Worm (Caenorhabditis elegans) whole organism, L2 larva: ENCODE measurements around the gene str-35.
"Not testable (repeated sequence)": the region's sequence is repeated elsewhere in the genome, so short reads cannot be mapped to it uniquely, and the experiment has no call there.

Experiments used
- C34F6.9 ChIP-seq: fragments of 150-350 bp; optimal IDR thresholded peaks from 2 replicates; lab custom pipeline; 2014; ENCODE audit warnings: missing biosample characterization, missing genetic modification characterization
- F13H6.1 ChIP-seq: sonication (generic microtip); optimal IDR thresholded peaks from 2 replicates; lab custom pipeline; 2016; ENCODE audit warnings: missing genetic modification characterization, missing compliant biosample characterization
- R02D3.7 ChIP-seq: fragments of 150-350 bp; optimal IDR thresholded peaks from 2 replicates; lab custom pipeline; 2014; ENCODE audit warnings: missing biosample characterization, missing genetic modification characterization
- ZK546.5 ChIP-seq: sonication (generic microtip); optimal IDR thresholded peaks from 2 replicates; lab custom pipeline; 2017; ENCODE audit warnings: missing biosample characterization, missing genetic modification characterization
- alr-1 ChIP-seq: fragments of 150-350 bp; optimal IDR thresholded peaks from 2 replicates; lab custom pipeline; 2014; ENCODE audit warnings: missing biosample characterization, missing genetic modification characterization
- ama-1 ChIP-seq: fragments of 150-350 bp; optimal IDR thresholded peaks from 2 replicates; lab custom pipeline; 2018; ENCODE audit warnings: inconsistent platforms
- blmp-1 ChIP-seq: sonication (generic microtip); optimal IDR thresholded peaks from 2 replicates; lab custom pipeline; 2017; ENCODE audit warnings: missing genetic modification characterization, mild to moderate bottlenecking, missing compliant biosample characterization, antibody characterized with exemption, moderate library complexity; ENCODE audit not compliant: insufficient read depth
- ceh-16 ChIP-seq: fragments of 150-350 bp; optimal IDR thresholded peaks from 2 replicates; lab custom pipeline; 2014; ENCODE audit warnings: missing biosample characterization, missing genetic modification characterization
- ceh-82 ChIP-seq: fragments of 150-350 bp; optimal IDR thresholded peaks from 2 replicates; lab custom pipeline; 2014; ENCODE audit warnings: missing biosample characterization, missing genetic modification characterization
- crh-2 ChIP-seq: sonication (generic microtip); optimal IDR thresholded peaks from 2 replicates; lab custom pipeline; 2017; ENCODE audit warnings: missing biosample characterization, missing genetic modification characterization
- dmd-4 ChIP-seq: sonication (generic microtip); optimal IDR thresholded peaks from 2 replicates; lab custom pipeline; 2017; ENCODE audit warnings: missing biosample characterization, missing genetic modification characterization
- egl-27 ChIP-seq: sonication (generic microtip); optimal IDR thresholded peaks from 3 replicates; lab custom pipeline; 2017; ENCODE audit warnings: missing biosample characterization, missing genetic modification reagents, missing genetic modification characterization
- elt-1 ChIP-seq: fragments of 150-350 bp; optimal IDR thresholded peaks from 2 replicates; lab custom pipeline; 2014; ENCODE audit warnings: missing biosample characterization, missing genetic modification characterization
- elt-3 ChIP-seq: sonication (generic microtip); optimal IDR thresholded peaks from 2 replicates; lab custom pipeline; 2017; ENCODE audit warnings: missing biosample characterization, missing genetic modification characterization
- fos-1 ChIP-seq: fragments of 150-350 bp; optimal IDR thresholded peaks from 2 replicates; lab custom pipeline; 2014; ENCODE audit warnings: missing biosample characterization, missing genetic modification characterization
- gmeb-1 ChIP-seq: fragments of 150-350 bp; optimal IDR thresholded peaks from 2 replicates; lab custom pipeline; 2014; ENCODE audit warnings: missing biosample characterization, missing genetic modification characterization
- lin-11 ChIP-seq: fragments of 150-350 bp; sonication (generic microtip); optimal IDR thresholded peaks from 2 replicates; lab custom pipeline; 2014; ENCODE audit warnings: missing biosample characterization, missing genetic modification characterization, inconsistent platforms, mixed read lengths
- lin-39 ChIP-seq: fragments of 150-350 bp; optimal IDR thresholded peaks from 2 replicates; lab custom pipeline; 2014; ENCODE audit warnings: missing biosample characterization, missing genetic modification reagents, missing genetic modification characterization
- mab-5 ChIP-seq: fragments of 150-350 bp; optimal IDR thresholded peaks from 2 replicates; lab custom pipeline; 2014; ENCODE audit warnings: missing biosample characterization, missing genetic modification characterization
- nhr-10 ChIP-seq: sonication (generic microtip); optimal IDR thresholded peaks from 2 replicates; lab custom pipeline; 2017; ENCODE audit warnings: missing biosample characterization, missing genetic modification characterization
- nhr-11 ChIP-seq: fragments of 150-350 bp; optimal IDR thresholded peaks from 2 replicates; lab custom pipeline; 2014; ENCODE audit warnings: missing biosample characterization, missing genetic modification characterization
- nhr-25 ChIP-seq: fragments of 150-350 bp; sonication (generic microtip); optimal IDR thresholded peaks from 3 replicates; lab custom pipeline; 2014; ENCODE audit warnings: missing biosample characterization, missing genetic modification characterization
- nhr-77 ChIP-seq: fragments of 150-350 bp; optimal IDR thresholded peaks from 2 replicates; lab custom pipeline; 2014; ENCODE audit warnings: missing biosample characterization, missing genetic modification characterization
- unc-55 ChIP-seq: fragments of 150-350 bp; sonication (generic microtip); optimal IDR thresholded peaks from 3 replicates; lab custom pipeline; 2014; ENCODE audit warnings: missing biosample characterization, missing genetic modification reagents, missing genetic modification characterization
- ztf-1 ChIP-seq: fragments of 200-800 bp; sonication (Bioruptor generic); conservative IDR thresholded peaks from 2 replicates; pipeline ENCODE4 v1.3.6; 2022; ENCODE audit warnings: missing genetic modification characterization, missing compliant biosample characterization
- ztf-11 ChIP-seq: sonication (generic microtip); optimal IDR thresholded peaks from 2 replicates; lab custom pipeline; 2017; ENCODE audit warnings: missing biosample characterization, missing genetic modification characterization
- ztf-4 ChIP-seq: fragments of 150-350 bp; optimal IDR thresholded peaks from 2 replicates; lab custom pipeline; 2014; ENCODE audit warnings: missing biosample characterization, missing genetic modification characterization

str-35 gene

DNA sequence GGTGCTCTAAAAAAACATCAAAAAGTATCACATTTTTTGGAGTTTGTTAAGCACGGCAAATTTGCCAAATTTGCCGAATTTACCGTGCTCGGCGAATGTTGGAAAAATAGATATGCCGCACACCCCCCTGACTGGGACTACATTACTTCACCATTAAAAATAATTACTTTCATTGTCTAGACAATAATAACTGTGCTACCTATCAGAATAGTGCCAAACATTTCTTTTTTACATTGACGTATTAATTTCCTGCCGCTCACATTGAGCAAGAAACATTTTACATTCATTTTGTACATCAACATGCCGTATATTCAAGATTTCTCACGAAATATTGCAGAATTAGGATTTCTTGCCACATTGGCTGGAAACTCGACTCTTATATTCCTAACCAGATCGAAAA is at the start of gene str-35:
str-35 (plus strand) TSS at position 301 of the 400 bp plus-strand sequence.
- TF ChIP-seq gmeb-1 (tag; lab: Kevin White, UChicago); elt-3 (tag; lab: Kevin White, UChicago); ztf-1: not testable (repeated sequence)

DNA sequence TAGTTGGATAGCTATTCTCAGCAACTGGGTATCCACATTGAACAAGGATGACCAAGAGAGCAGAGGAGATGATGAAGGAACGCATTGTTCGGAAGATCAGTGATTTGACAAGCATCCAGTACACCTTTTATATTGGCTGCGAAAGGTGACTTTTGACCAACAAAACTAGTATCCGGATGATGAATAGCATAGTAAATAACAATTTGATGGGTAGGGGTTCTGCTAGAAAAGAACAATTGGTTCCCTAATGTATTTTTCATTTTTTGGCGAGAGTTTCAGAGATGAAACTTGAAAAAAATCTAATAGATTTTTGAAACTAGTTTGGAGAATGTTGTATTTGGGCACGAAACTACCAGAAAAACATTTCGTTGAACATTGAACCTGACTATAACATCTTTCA is 46.4 kb upstream of the str-35 start, which contains the start of gene Y47D7A.11:
Y47D7A.11 (minus strand) TSS at position 101 of the 400 bp plus-strand sequence.
- TF ChIP-seq ceh-16 (no peak), F13H6.1 (tag; lab: Kevin White, UChicago) (no peak), mab-5 (tag; lab: Kevin White, UChicago) (no peak), C34F6.9 (tag; lab: Kevin White, UChicago) (no peak), ztf-4 (no peak), elt-1 (tag; lab: Kevin White, UChicago) (no peak)

DNA sequence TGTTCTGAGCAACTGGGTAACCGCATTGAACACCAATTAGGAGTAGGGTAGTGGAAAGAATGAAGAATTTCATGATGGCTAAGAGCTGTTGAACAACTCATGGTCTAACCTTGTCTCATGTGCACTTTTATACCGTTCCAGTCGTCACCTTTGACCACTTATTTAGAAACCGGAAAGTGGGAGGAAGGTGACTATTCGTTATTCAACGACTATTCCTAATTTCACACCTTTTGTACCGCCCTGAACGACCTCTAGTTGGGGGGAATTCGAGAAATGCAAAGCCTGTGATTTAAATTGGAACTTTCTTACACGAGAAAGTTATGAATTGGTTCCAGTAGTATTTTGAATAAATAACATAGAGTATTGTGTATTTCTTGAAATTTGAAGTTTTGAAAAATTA is 45.1 kb upstream of the str-35 start, which contains the start of gene Y47D7A.12:
Y47D7A.12 (minus strand) TSS at position 101 of the 400 bp plus-strand sequence.
- TF ChIP-seq ztf-11 (tag; lab: Kevin White, UChicago) (no peak), C34F6.9 (tag; lab: Kevin White, UChicago) (no peak), lin-39 (no peak), unc-55 (GFP tag; lab: Kevin White, UChicago) (no peak), nhr-10 (tag; lab: Kevin White, UChicago) (no peak), ZK546.5 (tag; lab: Kevin White, UChicago) (no peak), dmd-4 (tag; lab: Kevin White, UChicago) (no peak), blmp-1 (tag; lab: Kevin White, UChicago) (no peak), ama-1 (lab: Kevin White, UChicago) (no peak)

DNA sequence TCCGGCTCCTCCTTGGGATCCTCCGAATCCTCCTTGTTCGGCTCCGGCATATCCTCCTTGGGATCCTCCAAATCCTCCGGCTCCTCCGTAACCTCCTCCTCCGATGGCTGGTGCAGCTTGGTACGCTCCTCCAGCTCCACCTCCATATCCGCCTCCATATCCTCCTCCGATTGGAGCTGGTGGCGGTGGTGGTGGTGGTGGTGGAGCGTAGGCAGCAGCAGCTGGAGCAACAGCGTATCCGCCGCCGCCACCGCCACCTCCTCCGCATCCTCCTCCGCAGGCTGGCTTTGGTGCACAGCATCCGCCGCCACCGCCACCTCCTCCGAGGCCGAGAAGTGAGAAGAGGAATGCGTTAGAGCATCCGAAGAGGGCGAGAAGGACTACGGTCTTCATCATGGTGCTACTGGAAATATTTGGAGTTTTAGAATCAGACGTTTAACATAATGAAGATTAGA is 41.8 kb upstream of the str-35 start, which contains the start of gene Y47D7A.15:
Y47D7A.15 (minus strand) TSS at position 405 of the 455 bp plus-strand sequence.
- TF ChIP-seq blmp-1 (tag; lab: Kevin White, UChicago) (no peak), lin-11 (tag; lab: Kevin White, UChicago) (no peak), crh-2 (no peak), C34F6.9 (tag; lab: Kevin White, UChicago) (no peak), mab-5 (tag; lab: Kevin White, UChicago) (no peak)

DNA sequence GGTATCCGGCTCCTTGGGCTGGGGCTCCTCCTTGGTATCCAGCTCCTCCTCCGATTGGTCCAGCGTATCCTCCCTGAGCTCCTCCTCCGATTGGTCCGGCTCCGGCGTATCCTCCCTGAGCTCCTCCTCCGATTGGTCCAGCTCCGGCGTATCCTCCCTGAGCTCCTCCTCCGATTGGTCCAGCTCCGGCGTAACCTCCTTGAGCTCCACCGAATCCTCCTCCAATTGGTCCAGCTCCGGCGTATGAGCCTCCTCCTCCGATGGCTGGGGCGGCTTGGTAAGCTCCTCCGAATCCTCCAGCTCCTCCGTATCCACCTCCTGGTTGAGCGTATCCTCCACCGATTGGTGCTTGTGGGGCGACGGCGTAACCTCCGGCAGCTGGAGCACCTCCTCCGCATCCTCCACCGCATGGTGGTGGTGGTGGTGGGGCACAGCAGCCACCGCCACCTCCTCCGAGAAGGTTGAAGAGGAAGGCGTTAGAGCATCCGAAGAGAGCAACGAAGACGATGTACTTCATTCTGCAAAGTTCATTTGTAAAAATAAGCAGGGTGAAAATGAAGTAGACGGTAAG is 39.1 kb upstream of the str-35 start, which contains the start of gene Y47D7A.13:
Y47D7A.13 (minus strand) TSS at position 517 of the 571 bp plus-strand sequence.
- TF ChIP-seq dmd-4 (tag; lab: Kevin White, UChicago) (no peak), alr-1 (no peak), ceh-16 (no peak), nhr-11 (tag; lab: Kevin White, UChicago) (no peak), R02D3.7 (tag; lab: Kevin White, UChicago) (no peak), nhr-77 (tag; lab: Kevin White, UChicago) (no peak), ZK546.5 (tag; lab: Kevin White, UChicago) (no peak), lin-11 (tag; lab: Kevin White, UChicago) (no peak)

DNA sequence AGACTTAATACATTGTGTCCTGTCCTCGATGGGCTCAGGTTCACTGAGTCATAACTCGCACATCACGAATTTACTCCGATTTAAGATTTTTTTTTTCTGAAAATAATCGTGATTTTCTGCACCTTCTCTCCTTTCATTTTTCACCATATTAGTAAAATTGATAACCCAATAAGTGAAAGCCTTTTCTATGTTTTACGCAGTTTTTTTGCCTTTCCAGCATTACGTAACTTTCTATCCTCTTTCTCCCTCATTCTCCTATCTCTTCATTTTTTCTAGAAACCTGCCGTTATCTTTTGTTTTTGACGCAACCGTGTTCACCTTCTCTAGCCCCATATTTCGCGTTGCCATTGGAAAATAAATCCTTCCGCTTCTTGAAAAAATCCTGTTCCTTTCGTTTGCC is 37.4 kb upstream of the str-35 start:
- TF ChIP-seq egl-27 (no peak), nhr-25 (peak; percentile 17), blmp-1 (tag; lab: Kevin White, UChicago) (peak; percentile 61), ceh-82 (no peak)

DNA sequence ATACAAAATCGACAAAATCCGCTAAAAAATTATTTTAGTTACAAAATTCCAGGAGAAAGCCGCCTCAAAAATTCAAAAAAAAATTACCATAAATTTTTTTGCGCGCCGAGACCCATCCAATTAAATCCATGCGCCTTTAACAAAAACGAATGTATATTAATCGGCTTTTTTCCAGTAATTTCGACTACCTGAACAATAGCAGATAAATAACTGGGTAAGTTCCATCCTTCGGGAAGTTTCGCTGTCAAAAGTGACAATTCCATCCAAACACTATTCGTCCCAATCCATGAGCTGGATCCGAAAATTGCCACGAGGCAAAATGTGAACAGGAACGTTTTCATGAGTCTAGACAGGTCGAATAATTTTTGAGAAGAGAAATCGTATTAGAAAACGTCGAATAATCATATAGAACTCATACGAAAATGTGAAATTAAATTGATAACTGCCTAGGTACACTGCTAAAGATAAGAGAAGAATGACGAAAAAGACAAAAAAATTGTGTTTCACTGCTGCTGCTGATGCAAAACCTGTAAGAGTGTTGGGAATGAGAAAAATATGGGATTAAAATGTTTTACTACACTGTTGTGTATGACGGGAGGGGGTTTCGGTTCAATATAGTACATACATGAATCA is 31.8 kb upstream of the str-35 start, which contains the start of gene rft-1:
rft-1 (minus strand) TSS at position 475 of the 633 bp plus-strand sequence.
- TF ChIP-seq R02D3.7 (tag; lab: Kevin White, UChicago) (no peak), fos-1 (tag; lab: Kevin White, UChicago) (peak; percentile 58)
